Fruit fly (Drosophila melanogaster) whole organism, larva: Measurements from ENCODE around the gene Rab9.
A peak's percentile ranks its signal among the peaks of the same experiment; 100 is the strongest.

ENCODE experiments used
- noc ChIP-seq: fragments of 200-800 bp; sonication (Bioruptor generic); optimal IDR thresholded peaks from 3 replicates; lab custom pipeline; 2019; ENCODE audit warnings: missing biosample characterization, mild to moderate bottlenecking, missing genetic modification characterization, moderate library complexity

Rab9 gene

dm6 chr2L:19432424-19433015 lies at the start of gene Rab9:
Gene Rab9, plus strand, starts transcription at chr2L:19432574.
- peak; percentile 32 for TF ChIP-seq noc (tag; lab: Kevin White, UChicago)

DNA sequence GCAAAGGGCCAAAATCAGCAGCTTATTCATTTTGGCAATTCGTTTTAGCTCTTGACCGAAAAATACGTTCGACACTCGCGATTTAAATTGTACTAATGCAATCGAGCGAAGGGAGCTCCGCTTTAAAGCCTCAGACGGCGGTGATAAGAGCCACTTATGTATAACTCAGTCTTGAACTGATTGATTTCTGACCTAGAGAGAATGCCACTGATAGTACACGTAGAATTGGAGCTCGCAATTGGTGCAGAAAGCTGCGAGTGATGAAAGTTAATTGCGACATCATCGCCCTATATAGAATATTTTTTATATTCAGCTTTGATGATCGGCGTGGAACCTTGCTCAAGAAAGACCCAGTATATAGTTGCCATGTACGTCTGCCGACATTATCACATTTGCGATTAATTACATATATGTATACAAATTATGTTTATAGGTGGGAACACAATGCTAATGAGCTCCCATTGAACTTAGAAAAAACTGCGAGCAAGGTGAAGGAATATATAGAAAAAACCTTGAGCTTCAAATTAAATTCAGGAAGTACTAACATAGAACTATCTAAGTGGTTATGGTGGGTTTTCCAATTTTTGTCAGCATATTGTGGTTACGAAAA lies 46.2 kb upstream of the Rab9 start, which contains the start of gene fon:
fon (minus strand) TSS at position 100 of the 610 bp plus-strand sequence.
- TF ChIP-seq noc (tag; lab: Kevin White, UChicago): no peak

DNA sequence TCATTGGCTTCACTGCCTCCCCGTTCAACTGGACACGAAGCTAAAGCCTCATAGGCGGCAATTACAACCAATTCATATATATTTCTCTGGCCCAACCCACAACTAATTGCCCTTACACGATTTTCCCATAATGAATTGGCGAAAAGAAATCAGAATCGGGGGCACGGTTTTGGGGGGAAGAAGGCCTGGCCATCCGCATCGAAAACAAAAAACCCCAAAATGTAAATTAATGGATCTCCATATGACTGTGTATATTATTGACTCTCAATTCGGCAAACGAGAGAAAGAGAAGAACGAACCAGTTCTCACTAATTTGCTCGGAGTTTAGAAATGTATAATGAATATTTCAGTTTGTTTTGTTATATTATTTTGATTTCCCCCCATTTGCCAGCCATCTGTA lies 43.4 kb upstream of the Rab9 start:
- TF ChIP-seq noc (tag; lab: Kevin White, UChicago): no peak

dm6 chr2L:19389749-19390148 lies 42.6 kb upstream of the Rab9 start, which contains the start of gene CG17549:
Gene CG17549, minus strand, starts transcription at chr2L:19390075.
- no peak for TF ChIP-seq noc (tag; lab: Kevin White, UChicago)

dm6 chr2L:19393703-19394210 lies 38.6 kb upstream of the Rab9 start, which contains the start of gene CG31798:
Gene CG31798, plus strand, starts transcription at chr2L:19394160.
- no peak for TF ChIP-seq noc (tag; lab: Kevin White, UChicago)

DNA sequence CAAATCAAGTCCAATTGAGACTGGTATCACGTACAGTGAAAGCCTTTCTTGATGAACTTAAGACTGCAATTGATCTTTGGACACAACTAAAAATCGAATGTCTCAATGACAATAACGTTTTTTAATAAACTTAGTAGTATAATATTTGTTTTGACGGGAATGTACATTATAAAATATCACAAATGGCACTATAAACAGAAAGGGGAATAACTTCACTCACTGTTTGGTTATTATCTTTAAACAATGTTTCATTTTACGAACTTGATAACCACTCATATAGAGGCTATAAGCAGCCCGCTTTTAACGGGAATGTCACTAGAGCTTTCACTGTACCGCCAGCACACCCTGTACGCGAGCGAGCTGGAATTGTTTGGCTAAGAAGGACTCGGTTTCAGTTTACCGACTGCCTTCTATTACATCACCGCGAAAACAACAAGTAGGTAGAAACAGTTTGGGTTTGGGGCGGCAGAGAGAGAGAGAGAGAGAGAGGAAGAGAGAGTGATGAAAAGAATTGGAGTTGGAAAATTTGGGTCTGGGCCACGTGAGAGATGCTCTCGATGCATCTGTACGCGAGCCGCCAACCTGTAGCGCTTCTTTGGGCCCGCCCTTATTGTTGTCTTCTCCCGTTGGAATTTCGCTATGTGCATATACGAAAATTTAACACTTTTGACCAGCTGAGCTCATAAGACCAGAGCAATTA lies 34.6 kb upstream of the Rab9 start:
- TF ChIP-seq noc (tag; lab: Kevin White, UChicago): peak; percentile 16

- peak; percentile 76 for TF ChIP-seq noc (tag; lab: Kevin White, UChicago)
Measured at dm6 chr2L:19398317-19399234, 33.8 kb upstream of the Rab9 start, which contains the start of gene CG17544. Gene CG17544, minus strand, starts transcription at chr2L:19398493.

DNA sequence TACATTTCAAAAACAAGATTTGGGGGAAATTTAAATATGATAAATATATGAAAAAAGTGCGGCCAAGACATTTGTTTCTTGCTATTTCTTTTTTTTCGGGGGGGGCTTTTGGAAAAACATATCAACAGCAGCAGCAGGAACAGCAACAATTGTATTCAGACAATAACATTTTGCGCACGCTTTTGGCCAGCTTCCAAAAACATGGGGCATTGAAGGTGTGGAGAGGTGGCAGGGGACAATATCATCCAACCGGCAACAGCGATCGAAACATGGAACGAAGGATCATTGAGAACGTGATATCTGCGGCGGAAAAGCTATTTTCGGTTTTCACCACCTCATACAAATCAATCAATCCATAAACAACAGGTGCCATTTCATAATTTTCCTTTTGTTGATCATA lies 30.5 kb upstream of the Rab9 start:
- no peak for TF ChIP-seq noc (tag; lab: Kevin White, UChicago)

DNA sequence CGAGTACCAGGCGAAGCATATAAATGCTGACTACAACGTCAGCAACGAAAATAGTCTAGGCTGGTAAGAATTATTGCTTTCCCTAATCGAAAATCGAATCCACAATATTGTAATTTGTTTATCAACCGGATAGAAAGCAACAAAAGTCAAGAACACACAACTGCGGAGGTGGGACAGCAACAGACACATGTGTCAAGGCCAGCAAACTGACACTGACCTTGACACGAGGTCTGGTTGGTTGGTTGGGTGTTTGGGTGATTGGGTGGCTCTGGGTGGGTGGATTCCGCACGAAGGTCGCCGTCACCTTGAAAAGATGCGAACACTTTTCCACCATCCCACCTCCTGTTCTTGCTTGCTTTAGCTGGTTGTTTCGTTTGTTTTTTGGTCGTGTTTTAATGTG lies 29.7 kb upstream of the Rab9 start:
- TF ChIP-seq noc (tag; lab: Kevin White, UChicago): no peak

DNA sequence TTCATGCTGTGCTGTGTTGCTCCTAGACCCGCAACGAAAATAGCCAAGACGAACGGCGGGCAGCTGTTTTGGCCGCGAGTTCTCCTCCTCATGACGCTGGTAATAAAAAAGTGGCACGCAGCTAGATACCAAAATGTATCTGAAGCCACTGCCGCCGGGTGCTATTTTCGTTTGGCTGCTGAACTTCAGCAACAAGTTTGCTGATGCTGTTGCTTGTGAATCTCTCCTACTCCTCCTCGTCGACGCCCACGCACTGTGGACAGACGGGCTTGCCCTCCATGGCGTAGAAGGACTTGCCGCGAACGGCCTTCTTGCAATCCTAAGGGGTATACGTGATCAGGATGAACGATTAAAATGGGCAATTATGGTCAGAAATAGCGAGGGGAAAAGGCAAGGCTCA lies 29.0 kb upstream of the Rab9 start:
- no peak for TF ChIP-seq noc (tag; lab: Kevin White, UChicago)

- no peak for TF ChIP-seq noc (tag; lab: Kevin White, UChicago)
Measured at dm6 chr2L:19404804-19405203, 27.6 kb upstream of the Rab9 start.

- no peak for TF ChIP-seq noc (tag; lab: Kevin White, UChicago)
Measured at dm6 chr2L:19405685-19406357, 26.6 kb upstream of the Rab9 start.

DNA sequence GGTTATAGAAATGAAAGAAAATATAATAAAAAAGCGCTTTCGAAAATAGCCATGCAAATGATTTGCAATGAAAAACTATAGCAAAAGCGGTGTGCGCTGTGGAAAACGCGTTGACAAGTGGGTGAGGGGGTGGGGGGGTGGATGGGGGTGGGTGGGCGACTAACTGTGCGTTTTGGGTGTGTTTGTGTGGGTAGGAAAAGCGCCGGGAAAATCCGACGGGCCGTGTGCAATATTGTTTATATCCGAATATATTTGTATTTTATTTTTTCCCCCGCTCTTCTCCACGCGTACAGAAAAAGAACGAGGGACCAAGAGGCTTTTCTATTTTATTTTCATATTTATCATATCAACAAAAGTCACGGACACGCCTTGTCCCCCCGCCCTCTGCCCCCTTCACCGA lies 26.0 kb upstream of the Rab9 start:
- no peak for TF ChIP-seq noc (tag; lab: Kevin White, UChicago)

- no peak for TF ChIP-seq noc (tag; lab: Kevin White, UChicago)
Measured at dm6 chr2L:19411966-19412365, 20.4 kb upstream of the Rab9 start.
